Worm (Caenorhabditis elegans) whole organism, L2 larva: Measurements from ENCODE around the gene dnj-25.

Experiments used
- C34F6.9 ChIP-seq: fragments of 150-350 bp; optimal IDR thresholded peaks from 2 replicates; lab custom pipeline; 2014; ENCODE audit warnings: missing biosample characterization, missing genetic modification characterization
- F13H6.1 ChIP-seq: sonication (generic microtip); optimal IDR thresholded peaks from 2 replicates; lab custom pipeline; 2016; ENCODE audit warnings: missing genetic modification characterization, missing compliant biosample characterization
- R02D3.7 ChIP-seq: fragments of 150-350 bp; optimal IDR thresholded peaks from 2 replicates; lab custom pipeline; 2014; ENCODE audit warnings: missing biosample characterization, missing genetic modification characterization
- alr-1 ChIP-seq: fragments of 150-350 bp; optimal IDR thresholded peaks from 2 replicates; lab custom pipeline; 2014; ENCODE audit warnings: missing biosample characterization, missing genetic modification characterization
- blmp-1 ChIP-seq: sonication (generic microtip); optimal IDR thresholded peaks from 2 replicates; lab custom pipeline; 2017; ENCODE audit warnings: missing genetic modification characterization, mild to moderate bottlenecking, missing compliant biosample characterization, antibody characterized with exemption, moderate library complexity; ENCODE audit not compliant: insufficient read depth
- ceh-16 ChIP-seq: fragments of 150-350 bp; optimal IDR thresholded peaks from 2 replicates; lab custom pipeline; 2014; ENCODE audit warnings: missing biosample characterization, missing genetic modification characterization
- ceh-82 ChIP-seq: fragments of 150-350 bp; optimal IDR thresholded peaks from 2 replicates; lab custom pipeline; 2014; ENCODE audit warnings: missing biosample characterization, missing genetic modification characterization
- dmd-4 ChIP-seq: sonication (generic microtip); optimal IDR thresholded peaks from 2 replicates; lab custom pipeline; 2017; ENCODE audit warnings: missing biosample characterization, missing genetic modification characterization
- elt-1 ChIP-seq: fragments of 150-350 bp; optimal IDR thresholded peaks from 2 replicates; lab custom pipeline; 2014; ENCODE audit warnings: missing biosample characterization, missing genetic modification characterization
- fos-1 ChIP-seq: fragments of 150-350 bp; optimal IDR thresholded peaks from 2 replicates; lab custom pipeline; 2014; ENCODE audit warnings: missing biosample characterization, missing genetic modification characterization
- gmeb-1 ChIP-seq: fragments of 150-350 bp; optimal IDR thresholded peaks from 2 replicates; lab custom pipeline; 2014; ENCODE audit warnings: missing biosample characterization, missing genetic modification characterization
- lin-11 ChIP-seq: fragments of 150-350 bp; sonication (generic microtip); optimal IDR thresholded peaks from 2 replicates; lab custom pipeline; 2014; ENCODE audit warnings: missing biosample characterization, missing genetic modification characterization, inconsistent platforms, mixed read lengths
- lin-13 ChIP-seq: fragments of 150-350 bp; optimal IDR thresholded peaks from 2 replicates; lab custom pipeline; 2014; ENCODE audit warnings: missing biosample characterization, missing genetic modification reagents, missing genetic modification characterization
- lin-39 ChIP-seq: fragments of 150-350 bp; optimal IDR thresholded peaks from 2 replicates; lab custom pipeline; 2014; ENCODE audit warnings: missing biosample characterization, missing genetic modification reagents, missing genetic modification characterization
- lsy-2 ChIP-seq, 2 experiments: fragments of 150-350 bp in 1 of 2; sonication (generic microtip) in 1 of 2; optimal IDR thresholded peaks; 2 replicates each; lab custom pipeline; 2014 to 2017; ENCODE audit warnings: missing biosample characterization in 2 of 2, missing genetic modification characterization in 2 of 2
- mab-5 ChIP-seq: fragments of 150-350 bp; optimal IDR thresholded peaks from 2 replicates; lab custom pipeline; 2014; ENCODE audit warnings: missing biosample characterization, missing genetic modification characterization
- mbf-1 ChIP-seq: sonication (generic microtip); optimal IDR thresholded peaks from 2 replicates; lab custom pipeline; 2017; ENCODE audit warnings: missing biosample characterization, missing genetic modification characterization
- mdl-1 ChIP-seq, 2 experiments: fragments of 150-350 bp in 1 of 2; sonication (generic microtip) in 1 of 2; optimal IDR thresholded peaks; 2 replicates each; lab custom pipeline; 2017; ENCODE audit warnings: missing biosample characterization in 2 of 2, missing genetic modification characterization in 2 of 2
- nhr-11 ChIP-seq: fragments of 150-350 bp; optimal IDR thresholded peaks from 2 replicates; lab custom pipeline; 2014; ENCODE audit warnings: missing biosample characterization, missing genetic modification characterization
- nhr-12 ChIP-seq: fragments of 150-350 bp; optimal IDR thresholded peaks from 2 replicates; lab custom pipeline; 2014; ENCODE audit warnings: missing biosample characterization, missing genetic modification characterization
- nhr-129 ChIP-seq: fragments of 150-350 bp; optimal IDR thresholded peaks from 2 replicates; lab custom pipeline; 2014; ENCODE audit warnings: missing biosample characterization, missing genetic modification characterization
- nhr-23 ChIP-seq: fragments of 150-350 bp; optimal IDR thresholded peaks from 2 replicates; lab custom pipeline; 2014; ENCODE audit warnings: missing biosample characterization, missing genetic modification reagents, missing genetic modification characterization
- nhr-237 ChIP-seq: fragments of 150-350 bp; optimal IDR thresholded peaks from 2 replicates; lab custom pipeline; 2014; ENCODE audit warnings: missing biosample characterization, missing genetic modification characterization
- nhr-25 ChIP-seq: fragments of 150-350 bp; sonication (generic microtip); optimal IDR thresholded peaks from 3 replicates; lab custom pipeline; 2014; ENCODE audit warnings: missing biosample characterization, missing genetic modification characterization
- nhr-6 ChIP-seq: fragments of 150-350 bp; optimal IDR thresholded peaks from 2 replicates; lab custom pipeline; 2014; ENCODE audit warnings: missing biosample characterization, missing genetic modification characterization
- nhr-77 ChIP-seq: fragments of 150-350 bp; optimal IDR thresholded peaks from 2 replicates; lab custom pipeline; 2014; ENCODE audit warnings: missing biosample characterization, missing genetic modification characterization
- peb-1 ChIP-seq: fragments of 150-350 bp; optimal IDR thresholded peaks from 2 replicates; lab custom pipeline; 2014; ENCODE audit warnings: missing biosample characterization, missing genetic modification characterization
- sem-4 ChIP-seq: fragments of 150-350 bp; optimal IDR thresholded peaks from 2 replicates; lab custom pipeline; 2014; ENCODE audit warnings: missing biosample characterization, missing genetic modification reagents, missing genetic modification characterization
- skn-1 ChIP-seq: sonication (generic microtip); optimal IDR thresholded peaks from 2 replicates; lab custom pipeline; 2017; ENCODE audit warnings: missing biosample characterization, missing genetic modification characterization
- sma-3 ChIP-seq: sonication (generic microtip); optimal IDR thresholded peaks from 2 replicates; lab custom pipeline; 2016; ENCODE audit warnings: missing genetic modification reagents, missing genetic modification characterization, missing compliant biosample characterization
- sma-9 ChIP-seq, 2 experiments: fragments of 150-350 bp in 1 of 2; sonication (generic microtip) in 1 of 2; optimal IDR thresholded peaks; 2 replicates each; lab custom pipeline; 2014 to 2016; ENCODE audit warnings: missing genetic modification characterization in 2 of 2, mild to moderate bottlenecking in 1 of 2, missing biosample characterization in 1 of 2, missing compliant biosample characterization in 1 of 2, missing genetic modification reagents in 1 of 2, moderate library complexity in 1 of 2
- snpc-4 ChIP-seq: fragments of 150-350 bp; optimal IDR thresholded peaks from 2 replicates; lab custom pipeline; 2014; ENCODE audit warnings: missing biosample characterization, missing genetic modification characterization
- unc-55 ChIP-seq: fragments of 150-350 bp; sonication (generic microtip); optimal IDR thresholded peaks from 3 replicates; lab custom pipeline; 2014; ENCODE audit warnings: missing biosample characterization, missing genetic modification reagents, missing genetic modification characterization
- unc-62 ChIP-seq: fragments of 150-350 bp; optimal IDR thresholded peaks from 2 replicates; lab custom pipeline; 2014; ENCODE audit warnings: missing biosample characterization, missing genetic modification reagents, missing genetic modification characterization
- zag-1 ChIP-seq: fragments of 150-350 bp; optimal IDR thresholded peaks from 2 replicates; lab custom pipeline; 2014; ENCODE audit warnings: missing biosample characterization, missing genetic modification characterization
- ztf-11 ChIP-seq: sonication (generic microtip); optimal IDR thresholded peaks from 2 replicates; lab custom pipeline; 2017; ENCODE audit warnings: missing biosample characterization, missing genetic modification characterization

Gene dnj-25

ce11 chrV:20752609-20753102 is 8.5 kb upstream of the dnj-25 start, which contains the start of gene pha-4 (continued):
- TF ChIP-seq sma-9 (GFP tag; optimal IDR thresholded peaks at IDR 0.05; lab: Kevin White, UChicago) (peak; percentile 26), sma-9 (tag; optimal IDR thresholded peaks at IDR 0.05; lab: Kevin White, UChicago) (no peak), lin-39 (tag; lab: Kevin White, UChicago) (no peak), snpc-4 (tag; lab: Kevin White, UChicago) (no peak), gmeb-1 (tag; lab: Kevin White, UChicago) (peak; percentile 14), ztf-11 (no peak), alr-1 (tag; lab: Kevin White, UChicago) (no peak)

- TF ChIP-seq elt-1 (tag; lab: Kevin White, UChicago): no peak
- peak; percentile 49 for TF ChIP-seq nhr-129
- TF ChIP-seq nhr-6 (tag; lab: Kevin White, UChicago): no peak
- no peak for TF ChIP-seq ceh-16 (tag; lab: Kevin White, UChicago)
- peak; percentile 52 for TF ChIP-seq F13H6.1 (tag; lab: Kevin White, UChicago)
- no peak for TF ChIP-seq nhr-23 (tag; lab: Kevin White, UChicago)
- peak; percentile 15 for TF ChIP-seq sma-9 (GFP tag; optimal IDR thresholded peaks at IDR 0.05; lab: Kevin White, UChicago)
- TF ChIP-seq sma-9 (tag; optimal IDR thresholded peaks at IDR 0.05; lab: Kevin White, UChicago): no peak
- peak in 1 of 2 experiments; percentile 0 for TF ChIP-seq lsy-2 (tag; optimal IDR thresholded peaks at IDR 0.05; lab: Kevin White, UChicago)
- no peak for TF ChIP-seq mbf-1
- TF ChIP-seq nhr-77 (tag; lab: Kevin White, UChicago): no peak
Measured at ce11 chrV:20749098-20749497, 5.0 kb upstream of the dnj-25 start.

- no peak for TF ChIP-seq ceh-16 (tag; lab: Kevin White, UChicago)
- no peak for TF ChIP-seq zag-1 (tag; lab: Kevin White, UChicago)
- TF ChIP-seq R02D3.7 (tag; lab: Kevin White, UChicago): no peak
- no peak for TF ChIP-seq mbf-1
- no peak for TF ChIP-seq lin-11
Measured at ce11 chrV:20747964-20748363, 3.8 kb upstream of the dnj-25 start.

ce11 chrV:20746805-20747204 is 2.7 kb upstream of the dnj-25 start:
- TF ChIP-seq F13H6.1 (tag; lab: Kevin White, UChicago) (peak; percentile 41), R02D3.7 (tag; lab: Kevin White, UChicago) (no peak)

ce11 chrV:20745278-20745677 is 1.1 kb upstream of the dnj-25 start:
- TF ChIP-seq skn-1 (tag; lab: Kevin White, UChicago) (no peak), F13H6.1 (tag; lab: Kevin White, UChicago) (peak; percentile 26)
- TF ChIP-seq, all 48 proteins: peak for 1

ce11 chrV:20739387-20739786 is 4.8 kb downstream of the dnj-25 start:
- no peak for TF ChIP-seq unc-62
- TF ChIP-seq lin-39 (tag; lab: Kevin White, UChicago): no peak
- TF ChIP-seq lsy-2 (tag; optimal IDR thresholded peaks at IDR 0.05; lab: Kevin White, UChicago): no peak
- TF ChIP-seq lin-13 (GFP tag; lab: Kevin White, UChicago): no peak
- peak; percentile 25 for TF ChIP-seq F13H6.1 (tag; lab: Kevin White, UChicago)
- TF ChIP-seq mdl-1 (tag; optimal IDR thresholded peaks at IDR 0.05; lab: Kevin White, UChicago): no peak
- TF ChIP-seq sma-3 (GFP tag; lab: Kevin White, UChicago): no peak
- no peak for TF ChIP-seq mab-5 (tag; lab: Kevin White, UChicago)
- TF ChIP-seq C34F6.9 (tag; lab: Kevin White, UChicago): peak; percentile 13
- no peak for TF ChIP-seq dmd-4
- TF ChIP-seq R02D3.7 (tag; lab: Kevin White, UChicago): no peak
- TF ChIP-seq, all 48 proteins: peak for 2

ce11 chrV:20734658-20735057 is 9.5 kb downstream of the dnj-25 start, which contains the start of gene srxa-6:
TSS of gene srxa-6 (plus strand) at chrV:20734958.
- no peak for TF ChIP-seq ceh-82 (tag; lab: Kevin White, UChicago)
- no peak for TF ChIP-seq nhr-23 (tag; lab: Kevin White, UChicago)
- TF ChIP-seq lin-13 (GFP tag; lab: Kevin White, UChicago): no peak
- no peak for TF ChIP-seq peb-1
- TF ChIP-seq nhr-11 (tag; lab: Kevin White, UChicago): no peak
- no peak for TF ChIP-seq fos-1
- TF ChIP-seq mbf-1: no peak
- TF ChIP-seq ztf-11: no peak
- no peak for TF ChIP-seq unc-55 (GFP tag; lab: Kevin White, UChicago)
- TF ChIP-seq sem-4 (tag; lab: Kevin White, UChicago): no peak
- no peak for TF ChIP-seq sma-3 (GFP tag; lab: Kevin White, UChicago)
- no peak for TF ChIP-seq nhr-12 (tag; lab: Kevin White, UChicago)
- TF ChIP-seq lin-39 (tag; lab: Kevin White, UChicago): no peak
- no peak for TF ChIP-seq mdl-1 (tag; optimal IDR thresholded peaks at IDR 0.05; lab: Kevin White, UChicago)
- TF ChIP-seq R02D3.7 (tag; lab: Kevin White, UChicago): no peak
- no peak for TF ChIP-seq nhr-237
- no peak for TF ChIP-seq F13H6.1 (tag; lab: Kevin White, UChicago)
- no peak for TF ChIP-seq blmp-1
- no peak for TF ChIP-seq nhr-25 (tag; lab: Kevin White, UChicago)
